Fruit fly (Drosophila melanogaster) S2 (cell line): ENCODE data around the gene Eogt.

Source experiments
- CG8478 ChIP-seq: fragments of >200 bp; optimal IDR thresholded peaks from 2 replicates; lab custom pipeline; 2018
- CTCF ChIP-seq, 2 experiments: fragments of >200 bp; optimal IDR thresholded peaks; 2 replicates each; lab custom pipeline; 2018

DNA sequence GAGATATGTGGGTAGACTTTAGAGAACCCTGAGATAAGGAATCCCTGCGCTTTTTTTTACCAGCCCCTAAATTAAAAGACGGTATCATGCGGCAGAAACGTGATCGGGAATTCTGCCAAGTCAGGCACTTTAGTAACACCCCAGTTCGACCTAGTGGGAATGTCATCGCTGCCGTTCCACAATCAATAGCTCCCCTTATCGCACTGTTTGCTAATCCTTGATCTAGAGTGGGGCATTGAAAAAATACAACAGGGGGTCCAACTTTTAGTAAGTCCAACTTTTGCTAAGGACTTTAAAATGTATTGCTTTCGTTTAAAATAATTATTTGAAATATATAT lies 8.8 kb upstream of the Eogt start:
- TF ChIP-seq CTCF (optimal IDR thresholded peaks at IDR 0.05; lab: Kevin White, UChicago): no peak
- no peak for TF ChIP-seq CG8478 (lab: Kevin White, UChicago)
